Fruit fly (Drosophila melanogaster) whole organism, embryonic: ENCODE measurements around the gene Charon.
A peak's percentile ranks its signal among the peaks of the same experiment; 100 is the strongest.

Experiments used
- Abd-B ChIP-seq: fragments of 200-800 bp; sonication (Bioruptor generic); optimal IDR thresholded peaks from 2 replicates; lab custom pipeline; 2018; ENCODE audit warnings: missing biosample characterization, mild to moderate bottlenecking, missing genetic modification characterization, moderate library complexity
- Adf1 ChIP-seq: fragments of 200-800 bp; sonication (Bioruptor generic); IDR thresholded peaks from 2 replicates; pipeline ENCODE4 v1.3.6; 2022; ENCODE audit warnings: missing biosample characterization, missing genetic modification characterization
- Awh ChIP-seq: fragments of 200-800 bp; sonication (Bioruptor generic); IDR thresholded peaks from 2 replicates; pipeline ENCODE4, ENCODE4 v1.3.6; 2022; ENCODE audit warnings: missing biosample characterization, missing genetic modification characterization
- BtbVII ChIP-seq: fragments of 200-800 bp; sonication (Bioruptor generic); optimal IDR thresholded peaks from 3 replicates; lab custom pipeline; 2017; ENCODE audit warnings: missing biosample characterization, mild to moderate bottlenecking, missing genetic modification characterization
- CG10147 ChIP-seq: fragments of 200-800 bp; sonication (Bioruptor generic); optimal IDR thresholded peaks from 2 replicates; lab custom pipeline; 2019; ENCODE audit warnings: missing biosample characterization, mild to moderate bottlenecking, missing genetic modification characterization, moderate library complexity
- CG10565 ChIP-seq: fragments of 200-800 bp; sonication (Bioruptor generic); optimal IDR thresholded peaks from 3 replicates; lab custom pipeline; 2016; ENCODE audit warnings: missing biosample characterization, mild to moderate bottlenecking, missing genetic modification characterization
- CG10654 ChIP-seq: fragments of 200-800 bp; sonication (Bioruptor generic); optimal IDR thresholded peaks from 2 replicates; lab custom pipeline; 2016; ENCODE audit warnings: missing biosample characterization, missing genetic modification characterization
- CG10979 ChIP-seq: fragments of 200-800 bp; sonication (Bioruptor generic); optimal IDR thresholded peaks from 2 replicates; lab custom pipeline; 2018; ENCODE audit warnings: missing biosample characterization, mild to moderate bottlenecking, missing genetic modification characterization, moderate library complexity
- CG11560 ChIP-seq: fragments of 200-800 bp; sonication (Bioruptor generic); IDR thresholded peaks from 3 replicates; pipeline ENCODE4 v1.3.6; 2022; ENCODE audit warnings: missing biosample characterization, missing genetic modification characterization
- CG11723 ChIP-seq: fragments of 200-800 bp; sonication (Bioruptor generic); optimal IDR thresholded peaks from 2 replicates; lab custom pipeline; 2017; ENCODE audit warnings: missing biosample characterization, mild to moderate bottlenecking, missing genetic modification characterization
- CG12391 ChIP-seq: fragments of 200-800 bp; sonication (Bioruptor generic); optimal IDR thresholded peaks from 3 replicates; lab custom pipeline; 2018; ENCODE audit warnings: missing biosample characterization, mild to moderate bottlenecking, missing genetic modification characterization, moderate library complexity
- CG14667 ChIP-seq: fragments of 200-800 bp; sonication (Bioruptor generic); IDR thresholded peaks from 2 replicates; pipeline ENCODE4 v1.3.6; 2022; ENCODE audit warnings: missing biosample characterization, missing genetic modification characterization
- CG14860 ChIP-seq: fragments of 200-800 bp; sonication (Bioruptor generic); IDR thresholded peaks from 3 replicates; pipeline ENCODE4 v1.3.6; 2022; ENCODE audit warnings: missing biosample characterization, missing genetic modification characterization; ENCODE audit not compliant: partially characterized antibody
- CG15269 ChIP-seq: fragments of 200-800 bp; sonication (Bioruptor generic); optimal IDR thresholded peaks from 2 replicates; lab custom pipeline; 2018; ENCODE audit warnings: missing biosample characterization, mild to moderate bottlenecking, missing genetic modification characterization, moderate library complexity
- CG2199 ChIP-seq: fragments of 200-800 bp; sonication (Bioruptor generic); IDR thresholded peaks from 3 replicates; pipeline ENCODE4 v1.3.6; 2022; ENCODE audit warnings: missing biosample characterization, missing genetic modification characterization
- CG2712 ChIP-seq: fragments of 200-800 bp; optimal IDR thresholded peaks from 3 replicates; lab custom pipeline; 2019; ENCODE audit warnings: missing biosample characterization, mild to moderate bottlenecking, missing genetic modification characterization, moderate library complexity
- CG3163 ChIP-seq: fragments of 200-800 bp; sonication (Bioruptor generic); optimal IDR thresholded peaks from 3 replicates; lab custom pipeline; 2016; ENCODE audit warnings: missing biosample characterization, missing genetic modification characterization
- CG32772 ChIP-seq: fragments of 200-800 bp; sonication (Bioruptor generic); IDR thresholded peaks from 2 replicates; pipeline ENCODE4 v1.3.6; 2022; ENCODE audit warnings: missing biosample characterization, missing genetic modification characterization
- CG33213 ChIP-seq: fragments of 200-800 bp; sonication (Bioruptor generic); optimal IDR thresholded peaks from 3 replicates; lab custom pipeline; 2016; ENCODE audit warnings: missing biosample characterization, missing genetic modification characterization
- CG4282 ChIP-seq: fragments of 200-800 bp; sonication (Bioruptor generic); optimal IDR thresholded peaks from 2 replicates; lab custom pipeline; 2016; ENCODE audit warnings: missing biosample characterization, missing genetic modification characterization
- CG4328 ChIP-seq: fragments of 200-800 bp; sonication (Bioruptor generic); optimal IDR thresholded peaks from 3 replicates; lab custom pipeline; 2017; ENCODE audit warnings: missing biosample characterization, missing genetic modification reagents, missing genetic modification characterization
- CG4730 ChIP-seq: fragments of 200-800 bp; sonication (Bioruptor generic); IDR thresholded peaks from 2 replicates; pipeline ENCODE4 v1.3.6; 2022; ENCODE audit warnings: missing biosample characterization, missing genetic modification characterization
- CG4854 ChIP-seq: fragments of 200-800 bp; sonication (Bioruptor generic); optimal IDR thresholded peaks from 2 replicates; lab custom pipeline; 2016; ENCODE audit warnings: missing biosample characterization, missing genetic modification characterization, inconsistent platforms
- CG6854 ChIP-seq: fragments of 200-800 bp; sonication (Bioruptor generic); optimal IDR thresholded peaks from 3 replicates; lab custom pipeline; 2017; ENCODE audit warnings: missing biosample characterization, mild to moderate bottlenecking, missing genetic modification characterization
- CG9797 ChIP-seq: fragments of 200-800 bp; sonication (Bioruptor generic); optimal IDR thresholded peaks from 3 replicates; lab custom pipeline; 2018; ENCODE audit warnings: missing biosample characterization, mild to moderate bottlenecking, missing genetic modification characterization
- Dip2 ChIP-seq: fragments of 200-800 bp; sonication (Bioruptor generic); IDR thresholded peaks from 2 replicates; pipeline ENCODE4 v1.3.6; 2022; ENCODE audit warnings: missing biosample characterization, missing genetic modification characterization
- Gug ChIP-seq: fragments of 200-800 bp; sonication (Bioruptor generic); IDR thresholded peaks from 4 replicates; pipeline ENCODE4 v1.3.6; 2022; ENCODE audit warnings: missing biosample characterization, missing genetic modification characterization
- Hey ChIP-seq: fragments of 200-800 bp; sonication (Bioruptor generic); optimal IDR thresholded peaks from 3 replicates; lab custom pipeline; 2018; ENCODE audit warnings: missing biosample characterization, mild to moderate bottlenecking, missing genetic modification characterization
- Jarid2 ChIP-seq: fragments of 200-800 bp; sonication (Bioruptor generic); optimal IDR thresholded peaks from 3 replicates; lab custom pipeline; 2017; ENCODE audit warnings: mild to moderate bottlenecking, missing biosample characterization, missing genetic modification reagents, missing genetic modification characterization
- Myb ChIP-seq: fragments of 200-800 bp; sonication (Bioruptor generic); optimal IDR thresholded peaks from 2 replicates; lab custom pipeline; 2016; ENCODE audit warnings: missing biosample characterization, missing genetic modification characterization
- Sry-β ChIP-seq: fragments of 200-800 bp; sonication (Bioruptor generic); optimal IDR thresholded peaks from 2 replicates; lab custom pipeline; 2018; ENCODE audit warnings: missing biosample characterization, mild to moderate bottlenecking, missing genetic modification characterization, moderate library complexity
- al ChIP-seq: fragments of 200-800 bp; sonication (Bioruptor generic); IDR thresholded peaks from 2 replicates; pipeline ENCODE4 v1.3.6; 2022; ENCODE audit warnings: missing biosample characterization, missing genetic modification characterization
- caup ChIP-seq: fragments of 200-800 bp; sonication (Bioruptor generic); optimal IDR thresholded peaks from 3 replicates; lab custom pipeline; 2017; ENCODE audit warnings: missing biosample characterization, mild to moderate bottlenecking, missing genetic modification characterization, moderate library complexity; ENCODE audit not compliant: severe bottlenecking
- crp ChIP-seq, 2 experiments: fragments of 200-800 bp; sonication (Bioruptor generic); optimal IDR thresholded peaks; 2 replicates in 1 of 2; 3 replicates in 1 of 2; lab custom pipeline; 2017; ENCODE audit warnings: missing biosample characterization in 2 of 2, missing genetic modification characterization in 2 of 2, mild to moderate bottlenecking in 1 of 2, moderate library complexity in 1 of 2
- fd102C ChIP-seq: fragments of 200-800 bp; sonication (Bioruptor generic); optimal IDR thresholded peaks from 2 replicates; lab custom pipeline; 2018; ENCODE audit warnings: missing biosample characterization, mild to moderate bottlenecking, missing genetic modification characterization, moderate library complexity
- kay ChIP-seq: fragments of 200-800 bp; sonication (Bioruptor generic); optimal IDR thresholded peaks from 2 replicates; lab custom pipeline; 2016; ENCODE audit warnings: missing biosample characterization, missing genetic modification characterization
- lbe ChIP-seq: fragments of 200-800 bp; sonication (Bioruptor generic); optimal IDR thresholded peaks from 2 replicates; lab custom pipeline; 2016; ENCODE audit warnings: missing biosample characterization, mild to moderate bottlenecking, missing genetic modification characterization
- mam ChIP-seq: fragments of 200-800 bp; sonication (Bioruptor generic); optimal IDR thresholded peaks from 3 replicates; lab custom pipeline; 2016; ENCODE audit warnings: missing biosample characterization, missing genetic modification characterization
- nau ChIP-seq: fragments of 200-800 bp; sonication (Bioruptor generic); optimal IDR thresholded peaks from 3 replicates; lab custom pipeline; 2017; ENCODE audit warnings: missing biosample characterization, mild to moderate bottlenecking, missing genetic modification characterization, missing genetic modification reagents
- peb ChIP-seq: fragments of 200-800 bp; sonication (Bioruptor generic); IDR thresholded peaks from 2 replicates; pipeline ENCODE4 v1.3.6; 2022; ENCODE audit warnings: missing biosample characterization, missing genetic modification characterization
- pros ChIP-seq: fragments of 200-800 bp; sonication (Bioruptor generic); optimal IDR thresholded peaks from 3 replicates; lab custom pipeline; 2019; ENCODE audit warnings: missing biosample characterization, mild to moderate bottlenecking, missing genetic modification characterization, moderate library complexity
- so ChIP-seq: fragments of 200-800 bp; sonication (Bioruptor generic); IDR thresholded peaks from 3 replicates; pipeline ENCODE4 v1.3.6; 2022; ENCODE audit warnings: missing biosample characterization, missing genetic modification characterization
- sob ChIP-seq: fragments of 200-800 bp; sonication (Bioruptor generic); IDR thresholded peaks from 2 replicates; pipeline ENCODE4 v1.3.6; 2022; ENCODE audit warnings: missing biosample characterization, missing genetic modification characterization
- ssp ChIP-seq: fragments of 200-800 bp; sonication (Bioruptor generic); IDR thresholded peaks from 2 replicates; pipeline ENCODE4 v1.3.6; 2022; ENCODE audit warnings: missing biosample characterization, missing genetic modification characterization
- tna ChIP-seq: fragments of 200-800 bp; sonication (Bioruptor generic); IDR thresholded peaks from 2 replicates; pipeline ENCODE4 v1.3.6; 2022; ENCODE audit warnings: missing biosample characterization, missing genetic modification characterization; ENCODE audit not compliant: partially characterized antibody
- usp ChIP-seq: fragments of >200 bp; optimal IDR thresholded peaks from 2 replicates; lab custom pipeline; 2017; ENCODE audit warnings: missing biosample characterization, missing genetic modification characterization
- zf30C ChIP-seq: fragments of 200-800 bp; sonication (Bioruptor generic); optimal IDR thresholded peaks from 3 replicates; lab custom pipeline; 2018; ENCODE audit warnings: missing biosample characterization, mild to moderate bottlenecking, missing genetic modification characterization
- zfh2 ChIP-seq: fragments of 200-800 bp; sonication (Bioruptor generic); optimal IDR thresholded peaks from 2 replicates; lab custom pipeline; 2016; ENCODE audit warnings: missing biosample characterization, missing genetic modification characterization

Charon gene

dm6 chr2L:1128932-1129887 lies 43.4 kb downstream of the Charon start, which contains the start of the genes Pino and TBC1D23 (continued):
- no peak for TF ChIP-seq kay
- TF ChIP-seq CG12391 (tag; lab: Kevin White, UChicago) = peak; percentile 88
- TF ChIP-seq peb (GFP tag; lab: Robert Waterston, UW) = no peak
- TF ChIP-seq Gug (GFP tag; lab: Robert Waterston, UW) = peak; percentile 73; the same call in 3 of the 4 replicates
- TF ChIP-seq Dip2 (GFP tag; lab: Robert Waterston, UW) = no peak
- TF ChIP-seq fd102C (GFP tag; lab: Kevin White, UChicago) = no peak
- peak; percentile 46 for TF ChIP-seq CG11723 (GFP tag; lab: Kevin White, UChicago)
- peak; percentile 14 for TF ChIP-seq CG33213 (GFP tag; lab: Kevin White, UChicago)
- peak; percentile 58 for TF ChIP-seq CG14667
- TF ChIP-seq mam (GFP tag; lab: Kevin White, UChicago) = peak; percentile 68
- no peak for TF ChIP-seq CG4854 (GFP tag; lab: Kevin White, UChicago)
- no peak for TF ChIP-seq BtbVII (GFP tag; lab: Kevin White, UChicago)
- peak; percentile 36 for TF ChIP-seq CG10147 (GFP tag; lab: Kevin White, UChicago)
- TF ChIP-seq sob (GFP tag; lab: Robert Waterston, UW) = peak; percentile 71
- TF ChIP-seq CG14860 (GFP tag; lab: Robert Waterston, UW) = peak; percentile 64; the same call in 2 of the 3 replicates
- TF ChIP-seq CG2712 (tag; lab: Kevin White, UChicago) = peak; percentile 82
- TF ChIP-seq CG2199 (GFP tag; lab: Robert Waterston, UW) = no peak
- TF ChIP-seq Myb = peak; percentile 52
- TF ChIP-seq lbe = peak; percentile 37
- no peak for TF ChIP-seq Sry-β
- peak; percentile 78 for TF ChIP-seq al
- TF ChIP-seq Hey (tag; lab: Kevin White, UChicago) = no peak
- peak; percentile 45 for TF ChIP-seq caup (GFP tag; lab: Kevin White, UChicago)
- peak; percentile 37 for TF ChIP-seq CG4328 (GFP tag; lab: Kevin White, UChicago)
- TF ChIP-seq so (GFP tag; lab: Robert Waterston, UW) = peak; percentile 69; the same call in 1 of the 3 replicates
- peak; percentile 60 for TF ChIP-seq CG4730 (GFP tag; lab: Robert Waterston, UW)
- TF ChIP-seq tna (GFP tag; lab: Robert Waterston, UW) = no peak
- TF ChIP-seq CG10654 (GFP tag; lab: Kevin White, UChicago) = peak; percentile 68
- no peak for TF ChIP-seq zf30C (GFP tag; lab: Kevin White, UChicago)
- peak; percentile 69 for TF ChIP-seq zfh2 (GFP tag; lab: Kevin White, UChicago)
- TF ChIP-seq CG10979 = peak; percentile 54
- TF ChIP-seq CG9797 = peak; percentile 1
- no peak for TF ChIP-seq CG10565
- TF ChIP-seq CG6854 (GFP tag; lab: Kevin White, UChicago) = no peak
- TF ChIP-seq CG32772 (GFP tag; lab: Robert Waterston, UW) = peak; percentile 56
- no peak for TF ChIP-seq crp (GFP tag; optimal IDR thresholded peaks at IDR 0.05; lab: Kevin White, UChicago)
- TF ChIP-seq ssp (GFP tag; lab: Robert Waterston, UW) = peak; percentile 54
- TF ChIP-seq Awh (GFP tag; lab: Robert Waterston, UW) = peak; percentile 55; the same call in 1 of the 2 replicates
- TF ChIP-seq nau = no peak
- peak; percentile 17; the same call in 1 of the 2 replicates for TF ChIP-seq Adf1 (GFP tag; lab: Robert Waterston, UW)
- no peak for TF ChIP-seq pros (GFP tag; lab: Kevin White, UChicago)
- peak; percentile 79 for TF ChIP-seq CG15269
- no peak for TF ChIP-seq Jarid2
- peak; percentile 91 for TF ChIP-seq CG11560
- TF ChIP-seq CG3163 = no peak
- no peak for TF ChIP-seq usp (GFP tag; lab: Kevin White, UChicago)
- no peak for TF ChIP-seq CG4282 (GFP tag; lab: Kevin White, UChicago)
- peak; percentile 74 for TF ChIP-seq Abd-B
